Fruit fly (Drosophila melanogaster) whole organism: ENCODE data around the gene Cka.

Source experiments
- CG8478 ChIP-seq: fragments of >200 bp; optimal IDR thresholded peaks from 2 replicates; lab custom pipeline; 2018; ENCODE audit warnings: inconsistent platforms
- Dll ChIP-seq: fragments of >200 bp; optimal IDR thresholded peaks from 2 replicates; lab custom pipeline; 2017
- EcR ChIP-seq, 2 experiments: fragments of >200 bp; optimal IDR thresholded peaks; 2 replicates each; lab custom pipeline; 2017; ENCODE audit warnings: missing biosample characterization in 2 of 2, missing genetic modification characterization in 2 of 2, missing genetic modification reagents in 2 of 2
- pan ChIP-seq: fragments of >200 bp; optimal IDR thresholded peaks from 2 replicates; lab custom pipeline; 2017
- psq ChIP-seq: fragments of >200 bp; optimal IDR thresholded peaks from 2 replicates; lab custom pipeline; 2017
- usp ChIP-seq: fragments of >200 bp; optimal IDR thresholded peaks from 2 replicates; lab custom pipeline; 2017; ENCODE audit warnings: missing biosample characterization, missing genetic modification characterization, mixed read lengths

Cka gene

DNA sequence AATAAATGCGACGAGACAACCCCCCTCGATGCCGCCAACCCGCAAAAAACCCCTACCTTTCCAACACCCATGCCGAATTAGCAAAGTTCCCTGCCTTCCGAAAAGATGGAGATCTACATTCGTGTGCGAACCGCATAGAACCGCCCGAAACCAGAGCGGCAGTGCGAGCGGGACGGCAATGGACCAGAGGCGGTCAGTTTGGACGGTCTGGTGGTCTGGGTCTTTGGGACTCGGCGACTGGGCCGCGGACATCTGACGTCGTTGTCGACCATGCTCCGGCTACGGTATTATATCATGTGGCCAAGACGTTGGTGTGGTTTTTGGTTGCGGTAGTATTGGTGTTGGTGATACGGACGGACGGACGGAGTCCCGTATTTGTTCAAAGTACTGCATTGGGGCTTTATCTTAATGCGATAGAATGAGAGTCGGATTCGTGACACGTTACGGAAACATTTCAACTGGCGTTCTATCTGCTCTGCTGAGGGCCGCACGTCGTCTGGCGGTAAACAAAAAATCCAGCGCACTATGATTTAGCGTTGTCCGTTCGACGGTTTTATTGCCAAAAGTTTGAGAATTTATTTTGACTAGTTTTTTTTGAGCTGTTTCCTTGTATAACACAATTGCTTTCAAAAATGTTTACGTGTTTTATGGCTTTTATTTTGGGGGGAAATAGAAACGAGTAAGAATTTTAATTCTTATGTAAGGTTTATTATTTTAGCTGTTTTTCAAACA is 56.4 kb downstream of the Cka start:
- TF ChIP-seq psq (lab: Kevin White, UChicago): no peak
- no peak for TF ChIP-seq EcR (GFP tag; optimal IDR thresholded peaks at IDR 0.05; lab: Kevin White, UChicago)
- no peak for TF ChIP-seq usp (GFP tag; lab: Kevin White, UChicago)
- TF ChIP-seq CG8478: no peak

DNA sequence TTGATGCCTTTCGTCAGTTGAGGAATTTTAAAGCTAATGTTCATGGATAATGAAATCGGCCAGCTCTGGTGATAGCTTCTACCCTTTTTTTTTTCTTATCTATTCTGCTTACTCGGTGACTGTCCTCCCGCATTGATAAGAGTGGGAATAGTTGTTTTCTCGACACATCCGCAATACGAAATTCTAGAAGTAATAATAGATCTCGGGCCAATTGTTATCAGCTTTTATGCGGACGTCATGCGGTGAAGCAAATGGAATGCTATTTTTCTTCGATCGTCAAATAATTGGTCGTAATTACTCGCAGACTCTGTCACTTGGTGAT is 56.9 kb downstream of the Cka start:
- TF ChIP-seq psq (lab: Kevin White, UChicago) (no peak), pan (lab: Kevin White, UChicago) (no peak), usp (GFP tag; lab: Kevin White, UChicago) (no peak), EcR (GFP tag; optimal IDR thresholded peaks at IDR 0.05; lab: Kevin White, UChicago) (no peak), Dll (lab: Kevin White, UChicago) (no peak), CG8478 (no peak)

DNA sequence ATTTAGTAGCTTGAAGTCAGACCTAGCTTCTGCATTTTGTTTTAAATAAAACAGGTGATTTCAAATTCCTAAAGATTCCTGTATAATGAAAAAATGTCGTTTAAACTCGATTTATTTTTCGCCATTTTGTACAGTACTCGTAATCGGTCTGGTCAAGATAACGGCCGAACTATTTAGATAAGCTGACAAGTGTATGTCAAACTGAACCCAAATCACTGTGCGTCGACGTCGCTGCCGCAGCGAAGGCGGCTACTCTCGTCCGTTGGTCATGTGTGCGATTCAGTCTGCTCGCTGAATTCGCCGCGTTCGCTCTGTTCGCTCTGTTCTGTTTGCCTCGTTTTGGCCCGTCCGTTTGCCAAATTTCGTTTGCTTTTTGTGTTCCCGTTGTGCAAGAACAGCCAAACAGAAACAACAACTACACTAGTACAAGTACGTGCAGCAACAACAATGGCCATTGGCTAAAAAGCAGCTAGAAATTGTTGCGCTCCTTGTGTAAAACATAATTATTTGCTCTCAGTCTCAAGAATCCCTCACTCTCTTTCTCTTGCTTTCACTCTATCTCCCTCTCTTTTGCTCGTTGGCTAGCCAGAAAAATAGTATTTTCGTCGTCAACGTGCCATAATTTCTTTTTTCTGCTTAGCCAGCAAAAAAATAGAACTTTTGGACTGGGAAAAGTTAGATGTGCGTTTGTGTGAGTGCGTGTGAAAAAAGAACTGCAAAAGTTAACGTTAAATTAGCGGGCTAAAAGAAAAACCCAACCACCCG is 57.7 kb downstream of the Cka start:
- TF ChIP-seq pan (lab: Kevin White, UChicago) (no peak), Dll (lab: Kevin White, UChicago) (no peak), EcR (GFP tag; optimal IDR thresholded peaks at IDR 0.05; lab: Kevin White, UChicago) (no peak)
